Worm (Caenorhabditis elegans) whole organism, early embryonic: Measurements from ENCODE around the gene math-31.

Experiments used
- B0310.2 ChIP-seq: sonication (generic microtip); optimal IDR thresholded peaks from 2 replicates; lab custom pipeline; 2016; ENCODE audit warnings: mild to moderate bottlenecking, missing genetic modification characterization, missing compliant biosample characterization
- ama-1 ChIP-seq: fragments of 150-350 bp; optimal IDR thresholded peaks from 2 replicates; lab custom pipeline; 2014
- ceh-13 ChIP-seq: fragments of 200-800 bp; sonication (Bioruptor generic); optimal IDR thresholded peaks from 2 replicates; lab custom pipeline; 2018; ENCODE audit warnings: mild to moderate bottlenecking, missing genetic modification characterization, missing compliant biosample characterization
- flt-1 ChIP-seq: fragments of 200-800 bp; sonication (Bioruptor generic); IDR thresholded peaks from 2 replicates; pipeline ENCODE4 v1.3.6; 2022; ENCODE audit warnings: missing genetic modification characterization, missing compliant biosample characterization
- pes-1 ChIP-seq: fragments of 200-800 bp; sonication (Bioruptor generic); IDR thresholded peaks from 2 replicates; pipeline ENCODE4 v1.3.6; 2022; ENCODE audit warnings: missing genetic modification reagents, missing genetic modification characterization, missing compliant biosample characterization
- scrt-1 ChIP-seq: fragments of 200-800 bp; sonication (Bioruptor generic); IDR thresholded peaks from 2 replicates; pipeline ENCODE4 v1.3.6; 2022; ENCODE audit warnings: missing genetic modification characterization, missing compliant biosample characterization
- tbx-11 ChIP-seq: fragments of 200-800 bp; sonication (Bioruptor generic); IDR thresholded peaks from 2 replicates; pipeline ENCODE4 v1.3.6; 2022; ENCODE audit warnings: missing genetic modification characterization, missing compliant biosample characterization
- tra-4 ChIP-seq: sonication (generic microtip); optimal IDR thresholded peaks from 2 replicates; lab custom pipeline; 2017; ENCODE audit warnings: missing genetic modification characterization, missing compliant biosample characterization

- TF ChIP-seq flt-1 (GFP tag; lab: Robert Waterston, UW) (no peak), B0310.2 (tag; lab: Kevin White, UChicago) (no peak), ceh-13 (GFP tag; lab: Kevin White, UChicago) (no peak), tra-4 (tag; lab: Kevin White, UChicago) (no peak), tbx-11 (GFP tag; lab: Robert Waterston, UW) (no peak), pes-1 (GFP tag; lab: Robert Waterston, UW) (no peak), scrt-1 (GFP tag; lab: Robert Waterston, UW) (no peak), ama-1 (lab: Kevin White, UChicago) (no peak)
Observed at ce11 chrII:1893912-1894311, 18.7 kb downstream of the math-31 start, which contains the start of gene C16C4.1.
